Worm (Caenorhabditis elegans) whole organism, midembryonic: ENCODE results near the gene F40G9.15.

Source experiments
- T22C8.4 ChIP-seq: fragments of 200-800 bp; sonication (Bioruptor generic); IDR thresholded peaks from 2 replicates; pipeline ENCODE4 v1.3.6; 2022; ENCODE audit warnings: missing genetic modification characterization, missing compliant biosample characterization
- klf-2 ChIP-seq: fragments of 200-800 bp; sonication (Bioruptor generic); conservative IDR thresholded peaks from 2 replicates; pipeline ENCODE4 v1.3.6; 2022; ENCODE audit warnings: missing genetic modification reagents, missing genetic modification characterization, missing compliant biosample characterization
- ref-1 ChIP-seq: fragments of 200-800 bp; sonication (Bioruptor generic); conservative IDR thresholded peaks from 2 replicates; pipeline ENCODE4 v1.3.6; 2022; ENCODE audit warnings: missing genetic modification reagents, missing genetic modification characterization, missing compliant biosample characterization
- tab-1 ChIP-seq: fragments of 200-800 bp; sonication (Bioruptor generic); IDR thresholded peaks from 2 replicates; pipeline ENCODE4 v1.3.6; 2022; ENCODE audit warnings: missing genetic modification characterization, missing compliant biosample characterization
- ztf-29 ChIP-seq: fragments of 200-800 bp; sonication (Bioruptor generic); IDR thresholded peaks from 2 replicates; pipeline ENCODE4 v1.3.6; 2022; ENCODE audit warnings: missing genetic modification reagents, missing genetic modification characterization, missing compliant biosample characterization

- TF ChIP-seq ztf-29 (GFP tag; lab: Robert Waterston, UW) (no peak), klf-2 (GFP tag; lab: Robert Waterston, UW) (no peak), ref-1 (GFP tag; lab: Robert Waterston, UW) (no peak), tab-1 (GFP tag; lab: Robert Waterston, UW) (no peak), T22C8.4 (GFP tag; lab: Robert Waterston, UW) (no peak)
Observed at ce11 chrIII:211387-211786, 29.2 kb downstream of the F40G9.15 start.
